Fruit fly (Drosophila melanogaster): ENCODE data around the gene CG3386.

CG3386 gene

dm6 chr3L:685441-685804, 3.2 kb upstream of the CG3386 start, which contains the start of gene ebd1 (continued):
- no peak for TF ChIP-seq CG30431 (GFP tag; optimal IDR thresholded peaks at IDR 0.05)
- TF ChIP-seq gem (tag; optimal IDR thresholded peaks at IDR 0.05), result no peak
- no peak for TF ChIP-seq CG11456 (GFP tag; IDR thresholded peaks at IDR 0.05)
- 0 out of 4 replicates have a peak, but pooled peaks have one; percentile 47 for TF ChIP-seq chinmo (GFP tag; IDR thresholded peaks at IDR 0.05; ENCODE audit: partially characterized antibody)
- TF ChIP-seq CG2120 (GFP tag; optimal IDR thresholded peaks at IDR 0.05), result no peak
- TF ChIP-seq zen (tag; optimal IDR thresholded peaks at IDR 0.05), result no peak
- TF ChIP-seq lov (optimal IDR thresholded peaks at IDR 0.05), result no peak
- TF ChIP-seq lov (GFP tag; IDR thresholded peaks at IDR 0.05), result no peak
- TF ChIP-seq ham (GFP tag; IDR thresholded peaks at IDR 0.05), result no peak
- no peak for TF ChIP-seq CG10462 (GFP tag; optimal IDR thresholded peaks at IDR 0.05)
- TF ChIP-seq CG11560 (tag; IDR thresholded peaks at IDR 0.05), result no peak
- no peak for TF ChIP-seq CG13123 (GFP tag; optimal IDR thresholded peaks at IDR 0.05)
- no peak for TF ChIP-seq CoRest (tag; optimal IDR thresholded peaks at IDR 0.05)
- no peak for TF ChIP-seq B-H1 (GFP tag; IDR thresholded peaks at IDR 0.05)
- TF ChIP-seq CG7786 (GFP tag; optimal IDR thresholded peaks at IDR 0.05), result no peak
- no peak for TF ChIP-seq D19B (GFP tag; optimal IDR thresholded peaks at IDR 0.05)
- TF ChIP-seq CG12942 (GFP tag; optimal IDR thresholded peaks at IDR 0.05), result no peak
- TF ChIP-seq CG43689 (GFP tag; IDR thresholded peaks at IDR 0.05), result no peak
- no peak for TF ChIP-seq tio (GFP tag; optimal IDR thresholded peaks at IDR 0.05)
- TF ChIP-seq CG10959 (GFP tag; IDR thresholded peaks at IDR 0.05), result no peak
- TF ChIP-seq CG6791 (GFP tag; IDR thresholded peaks at IDR 0.05; ENCODE audit: partially characterized antibody), result peak; percentile 36; the same call in 1 of the 3 replicates
- TF ChIP-seq CG8089 (GFP tag; optimal IDR thresholded peaks at IDR 0.05), result no peak
- TF ChIP-seq CG14050 (GFP tag; IDR thresholded peaks at IDR 0.05), result no peak
- TF ChIP-seq oc (tag; optimal IDR thresholded peaks at IDR 0.05), result no peak
- TF ChIP-seq CG10209 (GFP tag; optimal IDR thresholded peaks at IDR 0.05), result no peak
- TF ChIP-seq CG3163 (GFP tag; optimal IDR thresholded peaks at IDR 0.05), result peak; percentile 45
- TF ChIP-seq HLH54F (GFP tag; optimal IDR thresholded peaks at IDR 0.05), result no peak
- no peak for TF ChIP-seq CG1647 (GFP tag; optimal IDR thresholded peaks at IDR 0.05)
- no peak for TF ChIP-seq mld (GFP tag; IDR thresholded peaks at IDR 0.05; ENCODE audit: partially characterized antibody)
- no peak for TF ChIP-seq CG7556 (GFP tag; optimal IDR thresholded peaks at IDR 0.05)
- TF ChIP-seq CG6854 (GFP tag; optimal IDR thresholded peaks at IDR 0.05), result no peak
- no peak for TF ChIP-seq jigr1 (GFP tag; IDR thresholded peaks at IDR 0.05)
- no peak for TF ChIP-seq Gsc (GFP tag; IDR thresholded peaks at IDR 0.05)
- no peak for TF ChIP-seq CG18476 (GFP tag; optimal IDR thresholded peaks at IDR 0.05)
- no peak for TF ChIP-seq unc-4 (GFP tag; IDR thresholded peaks at IDR 0.05; ENCODE audit: partially characterized antibody)
- peak in 1 of 2 experiments; percentile 20 for TF ChIP-seq tll (GFP tag; optimal IDR thresholded peaks at IDR 0.05)
- TF ChIP-seq CG14860 (GFP tag; IDR thresholded peaks at IDR 0.05; ENCODE audit: partially characterized antibody), result no peak
- peak; percentile 2 for TF ChIP-seq CG34376 (GFP tag; optimal IDR thresholded peaks at IDR 0.05)
- TF ChIP-seq CG7372 (GFP tag; IDR thresholded peaks at IDR 0.05), result no peak
- TF ChIP-seq Dad (GFP tag; optimal IDR thresholded peaks at IDR 0.05), result no peak
- no peak for TF ChIP-seq CG13424 (tag; optimal IDR thresholded peaks at IDR 0.05)
- no peak for TF ChIP-seq CG11696 (GFP tag; IDR thresholded peaks at IDR 0.05)
- TF ChIP-seq E2f1 (GFP tag; IDR thresholded peaks at IDR 0.05), result no peak
- TF ChIP-seq crc (GFP tag; optimal IDR thresholded peaks at IDR 0.05), result no peak
- TF ChIP-seq CG3995 (GFP tag; optimal IDR thresholded peaks at IDR 0.05), result no peak
- TF ChIP-seq CG3407 (GFP tag; optimal IDR thresholded peaks at IDR 0.05), result no peak
- no peak for TF ChIP-seq stc (GFP tag; IDR thresholded peaks at IDR 0.05)
- no peak for TF ChIP-seq CG17568 (GFP tag; optimal IDR thresholded peaks at IDR 0.05)
- no peak for TF ChIP-seq dan (GFP tag; IDR thresholded peaks at IDR 0.05)
- TF ChIP-seq CG15479 (GFP tag; optimal IDR thresholded peaks at IDR 0.05), result peak; percentile 95
- TF ChIP-seq MESR4 (GFP tag; optimal IDR thresholded peaks at IDR 0.05), result peak; percentile 17
- no peak for TF ChIP-seq bowl (GFP tag; IDR thresholded peaks at IDR 0.05)
